Fruit fly (Drosophila melanogaster) whole organism, embryonic: ENCODE results near the gene Mtr3.

ENCODE experiments used
- B-H1 ChIP-seq: fragments of 200-800 bp; sonication (Bioruptor generic); IDR thresholded peaks from 3 replicates; pipeline ENCODE4 v1.3.6; 2022; ENCODE audit warnings: missing biosample characterization, missing genetic modification characterization
- Bdp1 ChIP-seq: fragments of 200-800 bp; sonication (Bioruptor generic); optimal IDR thresholded peaks from 3 replicates; lab custom pipeline; 2016; ENCODE audit warnings: missing biosample characterization, missing genetic modification characterization
- Blimp-1 ChIP-seq: fragments of 200-800 bp; sonication (Bioruptor generic); optimal IDR thresholded peaks from 3 replicates; lab custom pipeline; 2018; ENCODE audit warnings: missing biosample characterization, missing genetic modification characterization, mild to moderate bottlenecking, moderate library complexity, missing genetic modification reagents
- CG10147 ChIP-seq: fragments of 200-800 bp; sonication (Bioruptor generic); optimal IDR thresholded peaks from 2 replicates; lab custom pipeline; 2019; ENCODE audit warnings: missing biosample characterization, mild to moderate bottlenecking, missing genetic modification characterization, moderate library complexity
- CG10267 ChIP-seq: fragments of 200-800 bp; sonication (Bioruptor generic); optimal IDR thresholded peaks from 2 replicates; lab custom pipeline; 2018; ENCODE audit warnings: missing biosample characterization, mild to moderate bottlenecking, missing genetic modification characterization, moderate library complexity
- CG10462 ChIP-seq: fragments of 200-800 bp; sonication (Bioruptor generic); optimal IDR thresholded peaks from 2 replicates; lab custom pipeline; 2016; ENCODE audit warnings: missing biosample characterization, missing genetic modification characterization
- CG11560 ChIP-seq: fragments of 200-800 bp; sonication (Bioruptor generic); IDR thresholded peaks from 3 replicates; pipeline ENCODE4 v1.3.6; 2022; ENCODE audit warnings: missing biosample characterization, missing genetic modification characterization
- CG12744 ChIP-seq: fragments of 200-800 bp; sonication (Bioruptor generic); optimal IDR thresholded peaks from 2 replicates; lab custom pipeline; 2016; ENCODE audit warnings: missing biosample characterization, missing genetic modification characterization
- CG13123 ChIP-seq: fragments of 200-800 bp; sonication (Bioruptor generic); optimal IDR thresholded peaks from 2 replicates; lab custom pipeline; 2016; ENCODE audit warnings: missing biosample characterization, missing genetic modification characterization
- CG14014 ChIP-seq: fragments of 200-800 bp; sonication (Bioruptor generic); IDR thresholded peaks from 2 replicates; pipeline ENCODE4 v1.3.6; 2022; ENCODE audit warnings: missing biosample characterization, missing genetic modification characterization
- CG14441 ChIP-seq: fragments of 200-800 bp; sonication (Bioruptor generic); IDR thresholded peaks from 2 replicates; pipeline ENCODE4 v1.3.6; 2022; ENCODE audit warnings: missing biosample characterization, missing genetic modification characterization
- CG15011 ChIP-seq: fragments of 200-800 bp; sonication (Bioruptor generic); optimal IDR thresholded peaks from 3 replicates; lab custom pipeline; 2018; ENCODE audit warnings: missing biosample characterization, mild to moderate bottlenecking, missing genetic modification characterization
- CG15514 ChIP-seq: fragments of 200-800 bp; sonication (Bioruptor generic); optimal IDR thresholded peaks from 3 replicates; lab custom pipeline; 2017; ENCODE audit warnings: missing biosample characterization, missing genetic modification characterization, mild to moderate bottlenecking, moderate library complexity, missing genetic modification reagents
- CG15601 ChIP-seq: fragments of 200-800 bp; sonication (Bioruptor generic); optimal IDR thresholded peaks from 3 replicates; lab custom pipeline; 2019; ENCODE audit warnings: missing biosample characterization, mild to moderate bottlenecking, missing genetic modification characterization, moderate library complexity
- CG2129 ChIP-seq: fragments of 200-800 bp; sonication (Bioruptor generic); IDR thresholded peaks from 2 replicates; pipeline ENCODE4 v1.3.6; 2022; ENCODE audit warnings: missing biosample characterization, missing genetic modification characterization; ENCODE audit not compliant: partially characterized antibody
- CG2202 ChIP-seq: fragments of 200-800 bp; sonication (Bioruptor generic); optimal IDR thresholded peaks from 2 replicates; lab custom pipeline; 2018; ENCODE audit warnings: missing biosample characterization, mild to moderate bottlenecking, missing genetic modification characterization
- CG31224 ChIP-seq: fragments of 200-800 bp; sonication (Bioruptor generic); IDR thresholded peaks from 2 replicates; pipeline ENCODE4 v1.3.6; 2022; ENCODE audit warnings: missing biosample characterization, missing genetic modification characterization
- CG3726 ChIP-seq: fragments of 200-800 bp; sonication (Bioruptor generic); IDR thresholded peaks from 3 replicates; pipeline ENCODE4, ENCODE4 v1.3.6; 2022; ENCODE audit warnings: missing biosample characterization, missing genetic modification characterization
- CG3838 ChIP-seq: fragments of 200-800 bp; sonication (Bioruptor generic); optimal IDR thresholded peaks from 3 replicates; lab custom pipeline; 2016; ENCODE audit warnings: missing biosample characterization, missing genetic modification characterization
- CG42726 ChIP-seq: fragments of 200-800 bp; sonication (Bioruptor generic); IDR thresholded peaks from 2 replicates; pipeline ENCODE4 v1.3.6; 2022; ENCODE audit warnings: missing biosample characterization, missing genetic modification characterization; ENCODE audit not compliant: partially characterized antibody
- CG6175 ChIP-seq: fragments of 200-800 bp; sonication (Bioruptor generic); IDR thresholded peaks from 3 replicates; pipeline ENCODE4 v1.3.6; 2022; ENCODE audit warnings: missing biosample characterization, missing genetic modification characterization
- CG7357 ChIP-seq: fragments of 200-800 bp; sonication (Bioruptor generic); IDR thresholded peaks from 3 replicates; pipeline ENCODE4 v1.3.6; 2022; ENCODE audit warnings: missing biosample characterization, missing genetic modification characterization
- CG8290 ChIP-seq, 3 experiments: fragments of 200-800 bp; sonication (Bioruptor generic); optimal IDR thresholded peaks; 2 replicates each; lab custom pipeline; 2016 to 2019; ENCODE audit warnings: missing biosample characterization in 3 of 3, missing genetic modification characterization in 3 of 3, mild to moderate bottlenecking in 2 of 3, moderate library complexity in 1 of 3
- CG9932 ChIP-seq: fragments of 200-800 bp; sonication (Bioruptor generic); IDR thresholded peaks from 2 replicates; pipeline ENCODE4 v1.3.6; 2022; ENCODE audit warnings: missing biosample characterization, missing genetic modification characterization
- Ets65A ChIP-seq: fragments of 200-800 bp; sonication (Bioruptor generic); peaks from one replicate; lab custom pipeline; 2016; ENCODE audit warnings: missing biosample characterization, missing genetic modification characterization
- Fer1 ChIP-seq: fragments of 200-800 bp; sonication (Bioruptor generic); optimal IDR thresholded peaks from 2 replicates; lab custom pipeline; 2017; ENCODE audit warnings: missing biosample characterization, mild to moderate bottlenecking, missing genetic modification characterization
- HLHmδ ChIP-seq: fragments of 200-800 bp; sonication (Bioruptor generic); optimal IDR thresholded peaks from 2 replicates; lab custom pipeline; 2018; ENCODE audit warnings: missing biosample characterization, mild to moderate bottlenecking, missing genetic modification characterization, moderate library complexity
- Hmx ChIP-seq: fragments of 200-800 bp; sonication (Bioruptor generic); optimal IDR thresholded peaks from 2 replicates; lab custom pipeline; 2016; ENCODE audit warnings: missing biosample characterization, missing genetic modification characterization
- MESR4 ChIP-seq: fragments of 200-800 bp; sonication (Bioruptor generic); optimal IDR thresholded peaks from 2 replicates; lab custom pipeline; 2018; ENCODE audit warnings: missing biosample characterization, mild to moderate bottlenecking, missing genetic modification characterization, moderate library complexity
- Neu2 ChIP-seq: fragments of 200-800 bp; sonication (Bioruptor generic); optimal IDR thresholded peaks from 3 replicates; lab custom pipeline; 2016; ENCODE audit warnings: missing biosample characterization, missing genetic modification characterization, borderline replicate concordance
- Rfx ChIP-seq: fragments of 200-800 bp; sonication (Bioruptor generic); IDR thresholded peaks from 2 replicates; pipeline ENCODE4 v1.3.6; 2022; ENCODE audit warnings: missing biosample characterization, missing genetic modification characterization
- YL-1 ChIP-seq: fragments of 200-800 bp; sonication (Bioruptor generic); optimal IDR thresholded peaks from 3 replicates; lab custom pipeline; 2017; ENCODE audit warnings: missing biosample characterization, mild to moderate bottlenecking, missing genetic modification characterization
- bsh ChIP-seq, 2 experiments: fragments of 200-800 bp; sonication (Bioruptor generic); optimal IDR thresholded peaks; 2 replicates each; lab custom pipeline; 2017 to 2018; ENCODE audit warnings: mild to moderate bottlenecking in 2 of 2, missing biosample characterization in 2 of 2, missing genetic modification characterization in 2 of 2, moderate library complexity in 1 of 2
- exex ChIP-seq: fragments of 200-800 bp; sonication (Bioruptor generic); optimal IDR thresholded peaks from 4 replicates; lab custom pipeline; 2018; ENCODE audit warnings: missing biosample characterization, mild to moderate bottlenecking, missing genetic modification characterization, moderate library complexity
- gsb-n ChIP-seq: fragments of 200-800 bp; sonication (Bioruptor generic); optimal IDR thresholded peaks from 3 replicates; lab custom pipeline; 2018; ENCODE audit warnings: missing biosample characterization, mild to moderate bottlenecking, missing genetic modification characterization
- knrl ChIP-seq: fragments of 200-800 bp; sonication (Bioruptor generic); IDR thresholded peaks from 3 replicates; pipeline ENCODE4 v1.3.6; 2022; ENCODE audit warnings: missing biosample characterization, missing genetic modification characterization; ENCODE audit not compliant: partially characterized antibody
- lov ChIP-seq, 2 experiments: fragments of 200-800 bp in 1 of 2; fragments of >200 bp in 1 of 2; sonication (Bioruptor generic) in 1 of 2; IDR thresholded peaks in 1 of 2; optimal IDR thresholded peaks in 1 of 2; 2 replicates in 1 of 2; 3 replicates in 1 of 2; pipeline versions ENCODE4 v1.3.6 to Lab custom; 2017 to 2022; ENCODE audit warnings: missing biosample characterization in 1 of 2, missing genetic modification characterization in 1 of 2
- maf-S ChIP-seq: fragments of 200-800 bp; sonication (Bioruptor generic); optimal IDR thresholded peaks from 2 replicates; lab custom pipeline; 2016; ENCODE audit warnings: missing biosample characterization, missing genetic modification characterization
- mld ChIP-seq: fragments of 200-800 bp; sonication (Bioruptor generic); IDR thresholded peaks from 3 replicates; pipeline ENCODE4 v1.3.6; 2022; ENCODE audit warnings: missing biosample characterization, missing genetic modification characterization; ENCODE audit not compliant: partially characterized antibody
- pfk ChIP-seq: fragments of 200-800 bp; sonication (Bioruptor generic); optimal IDR thresholded peaks from 2 replicates; lab custom pipeline; 2018; ENCODE audit warnings: missing biosample characterization, mild to moderate bottlenecking, missing genetic modification characterization, moderate library complexity
- row ChIP-seq: fragments of 200-800 bp; sonication (Bioruptor generic); IDR thresholded peaks from 3 replicates; pipeline ENCODE4 v1.3.6; 2022; ENCODE audit warnings: missing biosample characterization, missing genetic modification characterization
- slou ChIP-seq: fragments of 200-800 bp; sonication (Bioruptor generic); optimal IDR thresholded peaks from 3 replicates; lab custom pipeline; 2016; ENCODE audit warnings: missing biosample characterization, missing genetic modification characterization
- so ChIP-seq: fragments of 200-800 bp; sonication (Bioruptor generic); IDR thresholded peaks from 3 replicates; pipeline ENCODE4 v1.3.6; 2022; ENCODE audit warnings: missing biosample characterization, missing genetic modification characterization
- sr ChIP-seq: fragments of 200-800 bp; sonication (Bioruptor generic); IDR thresholded peaks from 3 replicates; pipeline ENCODE4 v1.3.6; 2022; ENCODE audit warnings: missing biosample characterization, missing genetic modification characterization
- ssp ChIP-seq: fragments of 200-800 bp; sonication (Bioruptor generic); IDR thresholded peaks from 2 replicates; pipeline ENCODE4 v1.3.6; 2022; ENCODE audit warnings: missing biosample characterization, missing genetic modification characterization
- tup ChIP-seq: fragments of 200-800 bp; sonication (Bioruptor generic); optimal IDR thresholded peaks from 2 replicates; lab custom pipeline; 2016; ENCODE audit warnings: missing biosample characterization, mild to moderate bottlenecking, missing genetic modification characterization, moderate library complexity
- zfh1 ChIP-seq: fragments of 200-800 bp; sonication (Bioruptor generic); IDR thresholded peaks from 3 replicates; pipeline ENCODE4 v1.3.6; 2022; ENCODE audit warnings: missing biosample characterization, missing genetic modification characterization

Mtr3 gene

DNA sequence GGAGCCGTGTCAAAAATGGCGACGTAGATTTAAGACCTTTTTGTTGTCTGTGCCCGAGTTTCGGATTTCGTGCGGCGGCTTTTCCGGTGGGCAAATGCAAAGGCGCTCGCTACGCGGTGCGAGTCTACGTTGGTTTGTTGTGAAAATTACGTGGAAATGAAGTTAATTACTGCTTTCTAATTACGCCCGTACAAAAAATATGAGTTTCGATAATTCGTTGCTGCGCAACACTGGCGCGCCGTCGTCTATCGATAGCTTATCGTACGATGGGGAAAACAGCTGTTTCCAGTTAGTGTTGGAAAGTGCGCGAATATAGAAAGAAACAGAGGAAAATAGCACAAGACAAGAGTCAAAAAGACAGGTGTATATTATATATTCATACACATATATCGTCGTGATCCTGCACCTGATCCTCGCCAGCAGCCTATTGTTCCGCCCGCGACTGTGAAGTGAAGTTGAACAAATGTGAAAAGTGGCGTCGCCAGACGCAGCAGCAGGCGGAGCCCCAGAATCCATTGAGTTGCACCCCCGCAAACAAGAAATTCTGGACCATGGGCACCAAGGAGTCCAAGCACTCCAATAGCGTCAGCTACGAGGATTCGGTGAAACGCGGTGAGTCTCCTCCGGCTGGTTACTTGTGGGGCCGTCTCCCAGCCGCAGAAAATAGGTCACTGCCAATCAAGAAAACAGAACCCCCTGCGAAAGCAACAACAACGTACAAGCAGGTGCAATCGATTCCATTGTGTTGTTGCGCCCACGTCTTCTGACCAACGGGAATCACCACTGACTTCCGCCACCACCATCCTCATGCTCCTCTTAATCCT lies 42.5 kb downstream of the Mtr3 start, which contains the start of the genes Rab8 and Usp32 (continued):
- TF ChIP-seq CG13123 (GFP tag; lab: Kevin White, UChicago) (peak; percentile 11), so (no peak), CG11560 (tag; lab: Robert Waterston, UW) (no peak), gsb-n (peak; percentile 23), row (GFP tag; lab: Robert Waterston, UW) (0 out of 3 replicates have a peak, but pooled peaks have one; percentile 34), Rfx (peak; percentile 86), ssp (GFP tag; lab: Robert Waterston, UW) (no peak), Fer1 (peak; percentile 76), exex (tag; lab: Kevin White, UChicago) (peak; percentile 81), sr (GFP tag; lab: Robert Waterston, UW) (no peak; the same call in 2 of the 3 replicates), MESR4 (GFP tag; lab: Kevin White, UChicago) (peak; percentile 96), CG2129 (GFP tag; lab: Robert Waterston, UW) (peak; percentile 69), CG2202 (tag; lab: Kevin White, UChicago) (peak; percentile 25), Blimp-1 (no peak), B-H1 (GFP tag; lab: Robert Waterston, UW) (no peak), CG15514 (GFP tag; lab: Kevin White, UChicago) (peak; percentile 86), mld (GFP tag; lab: Robert Waterston, UW) (0 out of 3 replicates have a peak, but pooled peaks have one; percentile 28), maf-S (GFP tag; lab: Kevin White, UChicago) (peak; percentile 53), slou (no peak), CG10147 (GFP tag; lab: Kevin White, UChicago) (peak; percentile 48), CG14014 (GFP tag; lab: Robert Waterston, UW) (peak; percentile 47; the same call in 1 of the 2 replicates), CG42726 (peak; percentile 93), Ets65A (GFP tag; lab: Kevin White, UChicago) (peak; percentile 96), HLHmδ (no peak), CG15601 (tag; lab: Kevin White, UChicago) (peak; percentile 57), YL-1 (GFP tag; lab: Kevin White, UChicago) (peak; percentile 97), tup (GFP tag; lab: Kevin White, UChicago) (peak; percentile 38), Neu2 (no peak), CG12744 (GFP tag; lab: Kevin White, UChicago) (peak; percentile 55), knrl (GFP tag; lab: Robert Waterston, UW) (peak; percentile 84), CG7357 (GFP tag; lab: Robert Waterston, UW) (0 out of 3 replicates have a peak, but pooled peaks have one; percentile 33), CG10267 (tag; lab: Kevin White, UChicago) (peak; percentile 100), CG3838 (GFP tag; lab: Kevin White, UChicago) (no peak), bsh (GFP tag; optimal IDR thresholded peaks at IDR 0.05; lab: Kevin White, UChicago) (peak in 1 of 2 experiments; percentile 10), CG9932 (GFP tag; lab: Robert Waterston, UW) (peak; percentile 81), CG31224 (GFP tag; lab: Robert Waterston, UW) (peak; percentile 27; the same call in 1 of the 2 replicates), CG14441 (GFP tag; lab: Robert Waterston, UW) (0 out of 2 replicates have a peak, but pooled peaks have one; percentile 24), Bdp1 (GFP tag; lab: Kevin White, UChicago) (peak; percentile 64), CG8290 (GFP tag; optimal IDR thresholded peaks at IDR 0.05; lab: Kevin White, UChicago) (peak; percentile 21), CG8290 (tag; optimal IDR thresholded peaks at IDR 0.05; lab: Kevin White, UChicago) (no peak), CG10462 (no peak), CG15011 (GFP tag; lab: Kevin White, UChicago) (peak; percentile 44), pfk (peak; percentile 57), CG3726 (no peak), Hmx (GFP tag; lab: Kevin White, UChicago) (no peak), zfh1 (GFP tag; lab: Robert Waterston, UW) (peak; percentile 42; the same call in 2 of the 3 replicates), lov (optimal IDR thresholded peaks at IDR 0.05; lab: Kevin White, UChicago) (no peak), lov (GFP tag; IDR thresholded peaks at IDR 0.05; lab: Robert Waterston, UW) (no peak), CG6175 (GFP tag; lab: Robert Waterston, UW) (0 out of 3 replicates have a peak, but pooled peaks have one; percentile 28)
